Worm (Caenorhabditis elegans) whole organism, L1 larva: Measurements from ENCODE around the gene flap-1.

ENCODE experiments used
- aha-1 ChIP-seq: fragments of 150-350 bp; optimal IDR thresholded peaks from 2 replicates; lab custom pipeline; 2014; ENCODE audit warnings: missing biosample characterization, missing genetic modification characterization
- ceh-82 ChIP-seq, 3 experiments: fragments of 150-350 bp in 1 of 3; sonication (generic microtip) in 2 of 3; optimal IDR thresholded peaks; 2 replicates each; lab custom pipeline; 2014 to 2017; ENCODE audit warnings: missing biosample characterization in 3 of 3, missing genetic modification characterization in 3 of 3
- egl-13 ChIP-seq: sonication (generic microtip); optimal IDR thresholded peaks from 2 replicates; lab custom pipeline; 2016; ENCODE audit warnings: missing genotype, missing genetic modification reagents, missing genetic modification characterization, missing compliant biosample characterization
- egl-27 ChIP-seq, 2 experiments: fragments of 150-350 bp in 1 of 2; sonication (generic microtip); optimal IDR thresholded peaks; 3 replicates each; lab custom pipeline; 2017 to 2018; ENCODE audit warnings: missing biosample characterization in 2 of 2, missing genetic modification characterization in 2 of 2, missing genetic modification reagents in 2 of 2
- elt-3 ChIP-seq, 6 experiments: fragments of 150-350 bp in 1 of 6; sonication (generic microtip); optimal IDR thresholded peaks; 2 replicates each; lab custom pipeline; 2017 to 2018; ENCODE audit warnings: missing biosample characterization in 6 of 6, missing genetic modification characterization in 6 of 6, inconsistent platforms in 1 of 6
- jun-1 ChIP-seq: fragments of 150-350 bp; optimal IDR thresholded peaks from 2 replicates; lab custom pipeline; 2014; ENCODE audit warnings: missing biosample characterization, missing genetic modification reagents, missing genetic modification characterization
- mdl-1 ChIP-seq, 2 experiments: fragments of 150-350 bp; optimal IDR thresholded peaks; 2 replicates each; lab custom pipeline; 2014 to 2017; ENCODE audit warnings: missing biosample characterization in 2 of 2, missing genetic modification characterization in 2 of 2, inconsistent platforms in 1 of 2
- nhr-76 ChIP-seq: sonication (generic microtip); optimal IDR thresholded peaks from 2 replicates; lab custom pipeline; 2017; ENCODE audit warnings: missing biosample characterization, missing genetic modification characterization
- snpc-4 ChIP-seq: fragments of 150-350 bp; optimal IDR thresholded peaks from 2 replicates; lab custom pipeline; 2014; ENCODE audit warnings: missing biosample characterization, missing genetic modification characterization
- unc-62 ChIP-seq: fragments of 150-350 bp; optimal IDR thresholded peaks from 2 replicates; lab custom pipeline; 2014; ENCODE audit warnings: missing biosample characterization, missing genetic modification reagents, missing genetic modification characterization
- unc-86 ChIP-seq: sonication (generic microtip); optimal IDR thresholded peaks from 2 replicates; lab custom pipeline; 2016; ENCODE audit warnings: missing genetic modification characterization, missing compliant biosample characterization
- zag-1 ChIP-seq: fragments of 150-350 bp; optimal IDR thresholded peaks from 2 replicates; lab custom pipeline; 2014; ENCODE audit warnings: missing biosample characterization, missing genetic modification characterization

DNA sequence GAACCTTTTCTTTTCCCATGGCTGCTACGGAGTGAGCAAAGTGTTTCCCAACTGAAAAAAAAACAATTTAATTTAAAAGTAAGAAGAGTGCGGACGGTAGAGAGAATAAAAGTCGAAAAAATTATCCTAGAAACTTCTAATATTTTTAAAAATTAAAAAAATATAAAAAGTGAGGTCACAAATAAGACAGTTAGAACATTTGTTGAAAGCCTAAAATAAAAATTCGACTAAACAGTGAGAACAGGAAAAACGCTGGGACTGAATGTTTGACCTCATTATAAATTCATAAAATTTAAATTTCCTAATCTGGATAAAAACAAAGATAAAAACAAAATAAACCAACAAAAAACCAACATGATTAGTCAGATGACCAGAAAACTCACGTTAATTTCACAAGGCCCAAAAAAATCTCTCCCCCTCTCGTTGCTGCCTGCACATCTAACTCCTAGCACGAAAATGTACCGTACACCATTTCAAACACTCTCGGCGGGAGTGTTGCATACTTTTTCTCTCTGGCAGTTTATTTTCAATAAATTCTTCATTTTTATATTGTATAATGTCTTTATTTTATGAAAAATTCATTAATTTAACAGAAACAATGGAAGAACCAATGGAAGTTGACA lies 43.1 kb upstream of the flap-1 start, which contains the start of the genes eef-1A.1 and rfc-4:
- TF ChIP-seq aha-1 (tag; lab: Kevin White, UChicago) (peak; percentile 82), elt-3 (tag; optimal IDR thresholded peaks at IDR 0.05; lab: Kevin White, UChicago) (peak; percentile 80 to 100 (median 92)), egl-27 (tag; optimal IDR thresholded peaks at IDR 0.05; lab: Kevin White, UChicago) (peak in 1 of 2 experiments; percentile 5), nhr-76 (no peak), unc-62 (peak; percentile 53), unc-86 (tag; lab: Kevin White, UChicago) (peak; percentile 93), mdl-1 (tag; optimal IDR thresholded peaks at IDR 0.05; lab: Kevin White, UChicago) (peak in 1 of 2 experiments; percentile 97), ceh-82 (tag; optimal IDR thresholded peaks at IDR 0.05; lab: Kevin White, UChicago) (peak; percentile 94 to 98 (median 96)), snpc-4 (tag; lab: Kevin White, UChicago) (peak; percentile 92), zag-1 (tag; lab: Kevin White, UChicago) (peak; percentile 81), egl-13 (tag; lab: Kevin White, UChicago) (peak; percentile 92), jun-1 (tag; lab: Kevin White, UChicago) (peak; percentile 95)
